Fruit fly (Drosophila melanogaster): ENCODE measurements around the gene beta-Spec.

The beta-Spec gene

DNA sequence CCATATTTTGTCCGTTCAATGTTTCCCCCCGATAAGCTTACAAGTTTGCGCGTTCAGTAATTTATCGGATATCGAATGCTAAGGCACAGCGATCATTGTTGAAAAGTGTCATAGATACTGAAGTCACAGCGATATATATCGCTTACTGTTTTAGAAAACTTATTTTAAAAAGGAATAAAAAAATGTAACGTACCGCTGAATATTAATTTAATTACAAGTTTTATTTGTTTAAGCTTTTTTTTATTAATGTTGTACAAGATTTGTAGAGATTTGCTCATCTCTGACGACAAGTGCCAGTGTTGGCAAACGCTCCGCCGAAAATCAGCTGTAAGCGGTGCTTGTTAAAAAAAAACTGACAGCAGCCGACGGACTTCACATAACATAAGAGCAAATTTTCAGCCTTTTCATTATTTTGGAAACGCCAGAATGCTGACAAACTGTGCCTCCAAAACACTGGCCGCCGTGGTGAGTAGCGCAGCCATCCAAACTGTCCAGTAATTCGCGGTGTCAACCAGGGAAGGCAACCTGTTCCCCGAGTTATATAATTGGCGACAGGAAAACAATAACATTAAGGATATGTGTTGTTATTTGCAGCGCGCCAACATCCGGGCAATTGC is 25.1 kb upstream of the beta-Spec start, which contains the start of the genes corolla and ND-24 (continued):
- TF ChIP-seq pho (GFP tag; optimal IDR thresholded peaks at IDR 0.05) (peak; percentile 88), CG34376 (GFP tag; optimal IDR thresholded peaks at IDR 0.05) (peak; percentile 67), Mad (GFP tag; optimal IDR thresholded peaks at IDR 0.05) (peak; percentile 72), Xrp1 (GFP tag; IDR thresholded peaks at IDR 0.05) (peak; percentile 92), CrebB (tag; optimal IDR thresholded peaks at IDR 0.05) (peak; percentile 31), vnd (GFP tag; IDR thresholded peaks at IDR 0.05; ENCODE audit: partially characterized antibody) (peak; percentile 85), CG4282 (GFP tag; optimal IDR thresholded peaks at IDR 0.05) (peak; percentile 67), tgo (GFP tag; IDR thresholded peaks at IDR 0.05) (peak; percentile 91), Oaz (GFP tag; IDR thresholded peaks at IDR 0.05) (peak; percentile 62), wdn (GFP tag; IDR thresholded peaks at IDR 0.05) (peak; percentile 57; the same call in 1 of the 2 replicates), B-H1 (GFP tag; IDR thresholded peaks at IDR 0.05) (peak; percentile 82), mirr (GFP tag; optimal IDR thresholded peaks at IDR 0.05) (no peak), Rx (GFP tag; IDR thresholded peaks at IDR 0.05) (peak; percentile 75; the same call in 1 of the 2 replicates), row (GFP tag; IDR thresholded peaks at IDR 0.05) (peak; percentile 94), onecut (GFP tag; IDR thresholded peaks at IDR 0.05) (peak; percentile 40; the same call in 1 of the 2 replicates), CG13624 (GFP tag; optimal IDR thresholded peaks at IDR 0.05) (peak; percentile 88), usp (GFP tag; optimal IDR thresholded peaks at IDR 0.05) (no peak), Rfx (GFP tag; IDR thresholded peaks at IDR 0.05) (peak; percentile 92), ind (GFP tag; optimal IDR thresholded peaks at IDR 0.05) (peak; percentile 87), CG2202 (tag; optimal IDR thresholded peaks at IDR 0.05) (peak; percentile 41), pros (GFP tag; optimal IDR thresholded peaks at IDR 0.05) (no peak), CG7357 (GFP tag; IDR thresholded peaks at IDR 0.05) (peak; percentile 61; the same call in 1 of the 3 replicates), CG18262 (tag; optimal IDR thresholded peaks at IDR 0.05) (peak; percentile 68), hbn (GFP tag; IDR thresholded peaks at IDR 0.05; ENCODE audit: partially characterized antibody) (peak; percentile 89), jigr1 (GFP tag; IDR thresholded peaks at IDR 0.05) (peak; percentile 57; the same call in 2 of the 3 replicates), CG2678 (tag; optimal IDR thresholded peaks at IDR 0.05) (no peak), mam (GFP tag; optimal IDR thresholded peaks at IDR 0.05) (peak; percentile 82), CG13775 (GFP tag; optimal IDR thresholded peaks at IDR 0.05) (peak; percentile 85), CG4854 (GFP tag; optimal IDR thresholded peaks at IDR 0.05) (peak; percentile 81), H15 (GFP tag; IDR thresholded peaks at IDR 0.05) (peak; percentile 86), Dll (GFP tag; IDR thresholded peaks at IDR 0.05; ENCODE audit: partially characterized antibody) (peak; percentile 95), CG1603 (tag; optimal IDR thresholded peaks at IDR 0.05) (peak; percentile 65), Stat92E (GFP tag; optimal IDR thresholded peaks at IDR 0.05) (no peak), CG10565 (GFP tag; optimal IDR thresholded peaks at IDR 0.05) (peak; percentile 1), CG10147 (GFP tag; optimal IDR thresholded peaks at IDR 0.05) (peak; percentile 71), pum (GFP tag; optimal IDR thresholded peaks at IDR 0.05) (peak; percentile 89), CG18011 (GFP tag; optimal IDR thresholded peaks at IDR 0.05) (peak; percentile 70), CG13287 (GFP tag; IDR thresholded peaks at IDR 0.05; ENCODE audit: partially characterized antibody) (peak; percentile 92), CG11504 (tag; optimal IDR thresholded peaks at IDR 0.05) (no peak), C15 (GFP tag; IDR thresholded peaks at IDR 0.05) (0 out of 3 replicates have a peak, but pooled peaks have one; percentile 50), Xbp1 (GFP tag; optimal IDR thresholded peaks at IDR 0.05) (peak; percentile 90), Gug (GFP tag; IDR thresholded peaks at IDR 0.05) (peak; percentile 81), fd3F (GFP tag; optimal IDR thresholded peaks at IDR 0.05) (peak; percentile 65), CG16813 (GFP tag; IDR thresholded peaks at IDR 0.05; ENCODE audit: partially characterized antibody) (peak; percentile 89), lov (optimal IDR thresholded peaks at IDR 0.05) (no peak), lov (GFP tag; IDR thresholded peaks at IDR 0.05) (peak; percentile 69; the same call in 1 of the 3 replicates), bbx (GFP tag; IDR thresholded peaks at IDR 0.05; ENCODE audit: partially characterized antibody) (peak; percentile 81), bowl (GFP tag; IDR thresholded peaks at IDR 0.05) (peak; percentile 68; the same call in 1 of the 2 replicates), lmd (GFP tag; IDR thresholded peaks at IDR 0.05) (peak; percentile 81)
